Fruit fly (Drosophila melanogaster): ENCODE results near the gene CG7886.

Gene CG7886

dm6 chr3R:14597935-14598424 is 44.4 kb downstream of the CG7886 start (continued):
- 0 out of 3 replicates have a peak, but pooled peaks have one; percentile 21 for TF ChIP-seq CG6163 (GFP tag; IDR thresholded peaks at IDR 0.05)
- peak; percentile 58 for TF ChIP-seq CG32006 (GFP tag; optimal IDR thresholded peaks at IDR 0.05)
- peak; percentile 35 for TF ChIP-seq CG11762 (GFP tag; optimal IDR thresholded peaks at IDR 0.05; ENCODE audit: insufficient read depth)

- TF ChIP-seq Eip75B (GFP tag; optimal IDR thresholded peaks at IDR 0.05), result peak; percentile 36
- peak; percentile 62 for TF ChIP-seq spab (GFP tag; optimal IDR thresholded peaks at IDR 0.05)
- TF ChIP-seq CG3919 (GFP tag; optimal IDR thresholded peaks at IDR 0.05), result peak; percentile 59
- peak; percentile 31 for TF ChIP-seq Met (GFP tag; optimal IDR thresholded peaks at IDR 0.05)
- TF ChIP-seq CG6276 (GFP tag; optimal IDR thresholded peaks at IDR 0.05), result peak; percentile 44
- peak; percentile 46 for TF ChIP-seq Hr4 (GFP tag; optimal IDR thresholded peaks at IDR 0.05)
- TF ChIP-seq CG11902 (GFP tag; optimal IDR thresholded peaks at IDR 0.05), result no peak
- no peak for TF ChIP-seq lz (GFP tag; optimal IDR thresholded peaks at IDR 0.05)
- peak; percentile 72 for TF ChIP-seq CG6808 (GFP tag; optimal IDR thresholded peaks at IDR 0.05)
- TF ChIP-seq CG1621 (tag; optimal IDR thresholded peaks at IDR 0.05), result peak; percentile 45
- peak; percentile 32 for TF ChIP-seq CG16779 (tag; optimal IDR thresholded peaks at IDR 0.05)
- peak; percentile 59 for TF ChIP-seq fkh (GFP tag; optimal IDR thresholded peaks at IDR 0.05)
- peak; percentile 63 for TF ChIP-seq CG34406 (GFP tag; optimal IDR thresholded peaks at IDR 0.05)
- no peak for TF ChIP-seq Eip93F (GFP tag; optimal IDR thresholded peaks at IDR 0.05)
- no peak for TF ChIP-seq CG7368 (GFP tag; optimal IDR thresholded peaks at IDR 0.05)
- TF ChIP-seq esn (GFP tag; optimal IDR thresholded peaks at IDR 0.05), result peak; percentile 20
- TF ChIP-seq CG8119 (GFP tag; IDR thresholded peaks at IDR 0.05), result peak; percentile 78
- TF ChIP-seq Ets96B (tag; optimal IDR thresholded peaks at IDR 0.05), result peak; percentile 79
- TF ChIP-seq net (GFP tag; optimal IDR thresholded peaks at IDR 0.05), result peak; percentile 55
- TF ChIP-seq CG11762 (GFP tag; optimal IDR thresholded peaks at IDR 0.05; ENCODE audit: insufficient read depth), result peak; percentile 20
- no peak for TF ChIP-seq CG11294 (GFP tag; IDR thresholded peaks at IDR 0.05)
- TF ChIP-seq CG4318 (GFP tag; optimal IDR thresholded peaks at IDR 0.05), result peak; percentile 47
- peak; percentile 47 for TF ChIP-seq Lpt (GFP tag; optimal IDR thresholded peaks at IDR 0.05)
- no peak for TF ChIP-seq fd85E (GFP tag; optimal IDR thresholded peaks at IDR 0.05)
- peak; percentile 66 for TF ChIP-seq acj6 (GFP tag; optimal IDR thresholded peaks at IDR 0.05)
- TF ChIP-seq Sox15 (GFP tag; optimal IDR thresholded peaks at IDR 0.05), result no peak
- TF ChIP-seq Gug (GFP tag; IDR thresholded peaks at IDR 0.05), result no peak; the same call in 1 of the 2 replicates
- TF ChIP-seq CG6854 (GFP tag; optimal IDR thresholded peaks at IDR 0.05), result no peak
- peak; percentile 62 for TF ChIP-seq CG10669 (GFP tag; optimal IDR thresholded peaks at IDR 0.05)
- no peak for TF ChIP-seq Hr38 (GFP tag; optimal IDR thresholded peaks at IDR 0.05)
- TF ChIP-seq OdsH (GFP tag; optimal IDR thresholded peaks at IDR 0.05), result peak; percentile 66
- TF ChIP-seq Eip78C (GFP tag), result peak; percentile 77
- TF ChIP-seq CG8632 (GFP tag; optimal IDR thresholded peaks at IDR 0.05), result peak; percentile 37
- TF ChIP-seq CG3032 (tag; optimal IDR thresholded peaks at IDR 0.05), result peak; percentile 75
- TF ChIP-seq CG31627 (GFP tag; optimal IDR thresholded peaks at IDR 0.05), result no peak
- peak; percentile 64 to 66 for TF ChIP-seq ss (GFP tag; optimal IDR thresholded peaks at IDR 0.05)
- peak; percentile 60 for TF ChIP-seq achi (GFP tag; optimal IDR thresholded peaks at IDR 0.05)
- peak; percentile 23 for TF ChIP-seq Sox14 (GFP tag; optimal IDR thresholded peaks at IDR 0.05)
- peak; percentile 73 for TF ChIP-seq CG32006 (GFP tag; optimal IDR thresholded peaks at IDR 0.05)
- peak; percentile 70 for TF ChIP-seq CG15336 (GFP tag; IDR thresholded peaks at IDR 0.05)
- TF ChIP-seq cyc (GFP tag; optimal IDR thresholded peaks at IDR 0.05), result no peak
- no peak for TF ChIP-seq Sox102F (GFP tag; optimal IDR thresholded peaks at IDR 0.05)
- peak; percentile 56 for TF ChIP-seq CG6792 (GFP tag; optimal IDR thresholded peaks at IDR 0.05)
- no peak for TF ChIP-seq Blimp-1 (GFP tag; optimal IDR thresholded peaks at IDR 0.05)
- TF ChIP-seq Smox (GFP tag; optimal IDR thresholded peaks at IDR 0.05), result peak; percentile 11
- TF ChIP-seq CG8319 (GFP tag; optimal IDR thresholded peaks at IDR 0.05), result no peak
- TF ChIP-seq salr (GFP tag; optimal IDR thresholded peaks at IDR 0.05), result peak in 1 of 2 experiments; percentile 71
Observed at dm6 chr3R:14590753-14591535, 51.4 kb downstream of the CG7886 start.

Data from whole organism, prepupa.